ENCODE assay signal across 1 fruit fly cellular context in genomic region chr3L:16801499-16802452, dm6.
TF ChIP-seq lines count a peak whose summit lies in the region.

No protein-coding gene starts in this region.

TF ChIP-seq in whole organism, embryonic, 481 proteins besides CTCF, POLR2A, EP300 and RAD21 (continued from another document and continues in another):
- TF ChIP-seq ara (GFP tag; IDR thresholded peaks at IDR 0.05; lab: Robert Waterston, UW): no peak
- no peak for TF ChIP-seq kah (GFP tag; optimal IDR thresholded peaks at IDR 0.05; lab: Kevin White, UChicago)
- TF ChIP-seq CG7963 (GFP tag; IDR thresholded peaks at IDR 0.05; lab: Robert Waterston, UW; ENCODE audit: partially characterized antibody): no peak
- peak; percentile 17 for TF ChIP-seq CG2116 (GFP tag; optimal IDR thresholded peaks at IDR 0.05; lab: Kevin White, UChicago)
- no peak for TF ChIP-seq Bgb (GFP tag; IDR thresholded peaks at IDR 0.05; lab: Robert Waterston, UW; ENCODE audit: partially characterized antibody)
- no peak for TF ChIP-seq inv (GFP tag; IDR thresholded peaks at IDR 0.05; lab: Robert Waterston, UW; ENCODE audit: partially characterized antibody)
- no peak for TF ChIP-seq Awh (GFP tag; IDR thresholded peaks at IDR 0.05; lab: Robert Waterston, UW)
- TF ChIP-seq Vsx1 (GFP tag; optimal IDR thresholded peaks at IDR 0.05; lab: Kevin White, UChicago): no peak
- peak; percentile 46 for TF ChIP-seq tin (GFP tag; optimal IDR thresholded peaks at IDR 0.05; lab: Kevin White, UChicago)
- TF ChIP-seq ems (GFP tag; optimal IDR thresholded peaks at IDR 0.05; lab: Kevin White, UChicago): no peak
- TF ChIP-seq bigmax (GFP tag; optimal IDR thresholded peaks at IDR 0.05; lab: Kevin White, UChicago): no peak
- no peak for TF ChIP-seq CG8290 (GFP tag; optimal IDR thresholded peaks at IDR 0.05; lab: Kevin White, UChicago)
- peak in 1 of 2 experiments; percentile 27 for TF ChIP-seq CG8290 (tag; optimal IDR thresholded peaks at IDR 0.05; lab: Kevin White, UChicago)
- TF ChIP-seq CG14860 (GFP tag; IDR thresholded peaks at IDR 0.05; lab: Robert Waterston, UW; ENCODE audit: partially characterized antibody): no peak
- peak; percentile 97 for TF ChIP-seq D19B (GFP tag; optimal IDR thresholded peaks at IDR 0.05; lab: Kevin White, UChicago)
- TF ChIP-seq run (tag; optimal IDR thresholded peaks at IDR 0.05; lab: Kevin White, UChicago): no peak
- no peak for TF ChIP-seq CG3407 (GFP tag; optimal IDR thresholded peaks at IDR 0.05; lab: Kevin White, UChicago)
- TF ChIP-seq GATAe (GFP tag; conservative IDR thresholded peaks at IDR 0.05; lab: Robert Waterston, UW): no peak
- peak; percentile 20 for TF ChIP-seq CG15696 (tag; optimal IDR thresholded peaks at IDR 0.05; lab: Kevin White, UChicago)
- TF ChIP-seq Hey (tag; optimal IDR thresholded peaks at IDR 0.05; lab: Kevin White, UChicago): no peak
- no peak for TF ChIP-seq fd102C (GFP tag; optimal IDR thresholded peaks at IDR 0.05; lab: Kevin White, UChicago)
- peak; percentile 71 for TF ChIP-seq dmrt11E (tag; optimal IDR thresholded peaks at IDR 0.05; lab: Kevin White, UChicago)
- no peak; the same call in 1 of the 2 replicates for TF ChIP-seq CG4404 (GFP tag; IDR thresholded peaks at IDR 0.05; lab: Robert Waterston, UW)
- peak; percentile 26; the same call in 1 of the 2 replicates for TF ChIP-seq stc (GFP tag; IDR thresholded peaks at IDR 0.05; lab: Robert Waterston, UW)
- peak; percentile 40 for TF ChIP-seq al (GFP tag; IDR thresholded peaks at IDR 0.05; lab: Robert Waterston, UW)
- peak; percentile 61 for TF ChIP-seq CG10209 (GFP tag; optimal IDR thresholded peaks at IDR 0.05; lab: Kevin White, UChicago)
- peak in 1 of 2 experiments; percentile 34 for TF ChIP-seq Hr78 (GFP tag; optimal IDR thresholded peaks at IDR 0.05; lab: Kevin White, UChicago)
- no peak for TF ChIP-seq Lhr (GFP tag; optimal IDR thresholded peaks at IDR 0.05; lab: Kevin White, UChicago)
- peak; percentile 32; the same call in 1 of the 2 replicates for TF ChIP-seq Rfx (GFP tag; IDR thresholded peaks at IDR 0.05; lab: Robert Waterston, UW)
- TF ChIP-seq Drgx (GFP tag; IDR thresholded peaks at IDR 0.05; lab: Robert Waterston, UW): no peak
- peak; percentile 49 for TF ChIP-seq unpg (GFP tag; optimal IDR thresholded peaks at IDR 0.05; lab: Kevin White, UChicago)
- no peak for TF ChIP-seq CG8388 (GFP tag; optimal IDR thresholded peaks at IDR 0.05; lab: Kevin White, UChicago)
- no peak for TF ChIP-seq Sry-β (GFP tag; optimal IDR thresholded peaks at IDR 0.05; lab: Kevin White, UChicago)
- TF ChIP-seq CG6683 (GFP tag; optimal IDR thresholded peaks at IDR 0.05; lab: Kevin White, UChicago): no peak
- no peak for TF ChIP-seq toy (GFP tag; IDR thresholded peaks at IDR 0.05; lab: Robert Waterston, UW)
- TF ChIP-seq CG6813 (GFP tag; optimal IDR thresholded peaks at IDR 0.05; lab: Kevin White, UChicago): no peak
- peak; percentile 32 for TF ChIP-seq CG6765 (GFP tag; optimal IDR thresholded peaks at IDR 0.05; lab: Kevin White, UChicago)
- no peak for TF ChIP-seq pan (optimal IDR thresholded peaks at IDR 0.05; lab: Kevin White, UChicago)
- TF ChIP-seq pan (GFP tag; optimal IDR thresholded peaks at IDR 0.05 in 1 of 2, IDR thresholded peaks at IDR 0.05 in 1 of 2): peak in 1 of 2 experiments; percentile 49
- no peak for TF ChIP-seq gcm2 (GFP tag; optimal IDR thresholded peaks at IDR 0.05; lab: Kevin White, UChicago)
- TF ChIP-seq cwo (GFP tag; optimal IDR thresholded peaks at IDR 0.05; lab: Kevin White, UChicago): peak; percentile 87
- peak; percentile 60 for TF ChIP-seq CoRest (tag; optimal IDR thresholded peaks at IDR 0.05; lab: Kevin White, UChicago)
- TF ChIP-seq CG9609 (GFP tag; optimal IDR thresholded peaks at IDR 0.05; lab: Kevin White, UChicago): no peak
- 0 out of 2 replicates have a peak, but pooled peaks have one; percentile 26 for TF ChIP-seq peb (GFP tag; IDR thresholded peaks at IDR 0.05; lab: Robert Waterston, UW)
- TF ChIP-seq hkb (optimal IDR thresholded peaks at IDR 0.05; lab: Kevin White, UChicago): no peak
- TF ChIP-seq hkb (GFP tag; IDR thresholded peaks at IDR 0.05; lab: Robert Waterston, UW): no peak; the same call in 1 of the 2 replicates
- no peak for TF ChIP-seq Gug (GFP tag; IDR thresholded peaks at IDR 0.05; lab: Robert Waterston, UW)
- peak; percentile 34 for TF ChIP-seq CG6654 (GFP tag; optimal IDR thresholded peaks at IDR 0.05; lab: Kevin White, UChicago)
- TF ChIP-seq CG13624 (GFP tag; optimal IDR thresholded peaks at IDR 0.05; lab: Kevin White, UChicago): peak; percentile 12
- TF ChIP-seq gce (GFP tag; IDR thresholded peaks at IDR 0.05; lab: Robert Waterston, UW): no peak
- no peak for TF ChIP-seq lov (optimal IDR thresholded peaks at IDR 0.05; lab: Kevin White, UChicago)
- TF ChIP-seq lov (GFP tag; IDR thresholded peaks at IDR 0.05; lab: Robert Waterston, UW): 0 out of 3 replicates have a peak, but pooled peaks have one; percentile 51
- peak; percentile 75 for TF ChIP-seq CG2120 (GFP tag; optimal IDR thresholded peaks at IDR 0.05; lab: Kevin White, UChicago)
- peak; percentile 61 for TF ChIP-seq sisA (GFP tag; IDR thresholded peaks at IDR 0.05; lab: Robert Waterston, UW)
- TF ChIP-seq gsb-n (tag; optimal IDR thresholded peaks at IDR 0.05; lab: Kevin White, UChicago): peak; percentile 33
- no peak for TF ChIP-seq vfl (GFP tag; optimal IDR thresholded peaks at IDR 0.05; lab: Kevin White, UChicago)
- peak; percentile 61 for TF ChIP-seq CG7556 (GFP tag; optimal IDR thresholded peaks at IDR 0.05; lab: Kevin White, UChicago)
- TF ChIP-seq CG10366 (GFP tag; IDR thresholded peaks at IDR 0.05; lab: Robert Waterston, UW): no peak
- TF ChIP-seq dpn (GFP tag; optimal IDR thresholded peaks at IDR 0.05; lab: Kevin White, UChicago): peak in 1 of 2 experiments; percentile 55
- no peak for TF ChIP-seq Opbp (GFP tag; IDR thresholded peaks at IDR 0.05; lab: Robert Waterston, UW; ENCODE audit: partially characterized antibody)
- TF ChIP-seq CG5245 (GFP tag; optimal IDR thresholded peaks at IDR 0.05; lab: Kevin White, UChicago): peak; percentile 53
- TF ChIP-seq trem (tag; optimal IDR thresholded peaks at IDR 0.05; lab: Kevin White, UChicago): no peak
- TF ChIP-seq CG17912 (GFP tag; optimal IDR thresholded peaks at IDR 0.05; lab: Kevin White, UChicago): no peak
- TF ChIP-seq CG11504 (tag; optimal IDR thresholded peaks at IDR 0.05; lab: Kevin White, UChicago): peak; percentile 70
- peak; percentile 65 for TF ChIP-seq CG7839 (tag; optimal IDR thresholded peaks at IDR 0.05; lab: Kevin White, UChicago)
- no peak for TF ChIP-seq Scr (GFP tag; IDR thresholded peaks at IDR 0.05; lab: Robert Waterston, UW; ENCODE audit: partially characterized antibody)
- no peak for TF ChIP-seq CG16813 (GFP tag; IDR thresholded peaks at IDR 0.05; lab: Robert Waterston, UW; ENCODE audit: partially characterized antibody)
- TF ChIP-seq sima (GFP tag; optimal IDR thresholded peaks at IDR 0.05; lab: Kevin White, UChicago): no peak
- TF ChIP-seq tio (GFP tag; optimal IDR thresholded peaks at IDR 0.05; lab: Kevin White, UChicago): peak; percentile 43
- TF ChIP-seq eve (GFP tag; optimal IDR thresholded peaks at IDR 0.05; lab: Kevin White, UChicago): peak in 1 of 2 experiments; percentile 12
- TF ChIP-seq caup (GFP tag; optimal IDR thresholded peaks at IDR 0.05; lab: Kevin White, UChicago; ENCODE audit: severe bottlenecking): peak; percentile 39
- TF ChIP-seq stwl (tag; optimal IDR thresholded peaks at IDR 0.05; lab: Kevin White, UChicago): no peak
- no peak for TF ChIP-seq CG3163 (GFP tag; optimal IDR thresholded peaks at IDR 0.05; lab: Kevin White, UChicago)
- no peak for TF ChIP-seq repo (GFP tag; optimal IDR thresholded peaks at IDR 0.05; lab: Kevin White, UChicago)
- TF ChIP-seq ci (GFP tag; IDR thresholded peaks at IDR 0.05; lab: Robert Waterston, UW): no peak
- no peak for TF ChIP-seq pita (GFP tag; optimal IDR thresholded peaks at IDR 0.05; lab: Kevin White, UChicago)
- peak; percentile 9; the same call in 1 of the 2 replicates for TF ChIP-seq ranshi (GFP tag; IDR thresholded peaks at IDR 0.05; lab: Robert Waterston, UW)
- no peak for TF ChIP-seq ash1 (GFP tag; optimal IDR thresholded peaks at IDR 0.05; lab: Kevin White, UChicago)
- no peak for TF ChIP-seq Ravus (GFP tag; IDR thresholded peaks at IDR 0.05; lab: Robert Waterston, UW)
- no peak; the same call in none of the 2 replicates for TF ChIP-seq HLH3B (GFP tag; IDR thresholded peaks at IDR 0.05; lab: Robert Waterston, UW)
- peak; percentile 25 for TF ChIP-seq CG15269 (tag; optimal IDR thresholded peaks at IDR 0.05; lab: Kevin White, UChicago)
- no peak for TF ChIP-seq CG33213 (GFP tag; optimal IDR thresholded peaks at IDR 0.05; lab: Kevin White, UChicago)
- TF ChIP-seq tll (GFP tag; optimal IDR thresholded peaks at IDR 0.05; lab: Kevin White, UChicago): no peak
- peak; percentile 29 for TF ChIP-seq Hmr (GFP tag; optimal IDR thresholded peaks at IDR 0.05; lab: Kevin White, UChicago)
- peak; percentile 49 for TF ChIP-seq Sox100B (GFP tag; optimal IDR thresholded peaks at IDR 0.05; lab: Kevin White, UChicago)
- TF ChIP-seq pum (GFP tag; optimal IDR thresholded peaks at IDR 0.05; lab: Kevin White, UChicago): no peak
- TF ChIP-seq pfk (GFP tag; optimal IDR thresholded peaks at IDR 0.05; lab: Kevin White, UChicago): no peak
- peak; percentile 28 for TF ChIP-seq lmd (GFP tag; IDR thresholded peaks at IDR 0.05; lab: Robert Waterston, UW)
- peak; percentile 56 for TF ChIP-seq Max (GFP tag; optimal IDR thresholded peaks at IDR 0.05; lab: Kevin White, UChicago)
- peak; percentile 22 for TF ChIP-seq Usf (GFP tag; optimal IDR thresholded peaks at IDR 0.05; lab: Kevin White, UChicago)
- peak; percentile 92 for TF ChIP-seq sens (GFP tag; lab: Kevin White, UChicago)
- TF ChIP-seq MESR4 (GFP tag; optimal IDR thresholded peaks at IDR 0.05; lab: Kevin White, UChicago): no peak
- no peak for TF ChIP-seq B-H2 (GFP tag; optimal IDR thresholded peaks at IDR 0.05; lab: Kevin White, UChicago)
- TF ChIP-seq Dip2 (GFP tag; IDR thresholded peaks at IDR 0.05; lab: Robert Waterston, UW): no peak
- no peak; the same call in 1 of the 2 replicates for TF ChIP-seq CG7372 (GFP tag; IDR thresholded peaks at IDR 0.05; lab: Robert Waterston, UW)
- peak; percentile 56 for TF ChIP-seq CG1602 (GFP tag; optimal IDR thresholded peaks at IDR 0.05; lab: Kevin White, UChicago)
- no peak for TF ChIP-seq tgo (GFP tag; IDR thresholded peaks at IDR 0.05; lab: Robert Waterston, UW)
- no peak for TF ChIP-seq insv (GFP tag; optimal IDR thresholded peaks at IDR 0.05; lab: Kevin White, UChicago)
- TF ChIP-seq trh (GFP tag; optimal IDR thresholded peaks at IDR 0.05; lab: Kevin White, UChicago): no peak
- TF ChIP-seq Sox102F (GFP tag; optimal IDR thresholded peaks at IDR 0.05; lab: Kevin White, UChicago): peak; percentile 60
- TF ChIP-seq jumu (GFP tag; optimal IDR thresholded peaks at IDR 0.05; lab: Kevin White, UChicago): no peak
- TF ChIP-seq tx (GFP tag; optimal IDR thresholded peaks at IDR 0.05; lab: Kevin White, UChicago): no peak
- no peak for TF ChIP-seq mld (GFP tag; IDR thresholded peaks at IDR 0.05; lab: Robert Waterston, UW; ENCODE audit: partially characterized antibody)
- TF ChIP-seq psq (GFP tag; optimal IDR thresholded peaks at IDR 0.05; lab: Kevin White, UChicago): no peak
- TF ChIP-seq Lim3 (GFP tag; IDR thresholded peaks at IDR 0.05; lab: Robert Waterston, UW): no peak
- no peak for TF ChIP-seq vnd (GFP tag; IDR thresholded peaks at IDR 0.05; lab: Robert Waterston, UW; ENCODE audit: partially characterized antibody)
- TF ChIP-seq bsh (GFP tag; optimal IDR thresholded peaks at IDR 0.05; lab: Kevin White, UChicago): peak in 1 of 2 experiments; percentile 78
- TF ChIP-seq CG31441 (GFP tag; IDR thresholded peaks at IDR 0.05; lab: Robert Waterston, UW): peak; percentile 76
- TF ChIP-seq Asciz (GFP tag; optimal IDR thresholded peaks at IDR 0.05; lab: Kevin White, UChicago): peak; percentile 65
- no peak for TF ChIP-seq slp2 (GFP tag; optimal IDR thresholded peaks at IDR 0.05; lab: Kevin White, UChicago)
- no peak for TF ChIP-seq da (GFP tag; optimal IDR thresholded peaks at IDR 0.05; lab: Kevin White, UChicago)
- peak; percentile 67 for TF ChIP-seq Med (GFP tag; lab: Kevin White, UChicago)
- no peak for TF ChIP-seq ap (GFP tag; IDR thresholded peaks at IDR 0.05; lab: Robert Waterston, UW)
- no peak for TF ChIP-seq ERR (GFP tag; optimal IDR thresholded peaks at IDR 0.05; lab: Kevin White, UChicago)
- TF ChIP-seq Ptx1 (GFP tag; IDR thresholded peaks at IDR 0.05; lab: Robert Waterston, UW): peak; percentile 53
- TF ChIP-seq CG11695 (GFP tag; IDR thresholded peaks at IDR 0.05; lab: Robert Waterston, UW): peak; percentile 73
- TF ChIP-seq Mad (GFP tag; optimal IDR thresholded peaks at IDR 0.05; lab: Kevin White, UChicago): peak; percentile 14
- no peak for TF ChIP-seq danr (GFP tag; IDR thresholded peaks at IDR 0.05; lab: Robert Waterston, UW)
- TF ChIP-seq nerfin-2 (GFP tag; IDR thresholded peaks at IDR 0.05; lab: Robert Waterston, UW; ENCODE audit: partially characterized antibody): no peak
- TF ChIP-seq CG18599 (GFP tag; optimal IDR thresholded peaks at IDR 0.05; lab: Kevin White, UChicago): peak; percentile 65
- TF ChIP-seq NC2α (GFP tag; optimal IDR thresholded peaks at IDR 0.05; lab: Kevin White, UChicago): no peak
- TF ChIP-seq Xrp1 (GFP tag; IDR thresholded peaks at IDR 0.05; lab: Robert Waterston, UW): peak; percentile 84
- peak; percentile 32 for TF ChIP-seq Six4 (GFP tag; optimal IDR thresholded peaks at IDR 0.05; lab: Kevin White, UChicago)
- no peak; the same call in 1 of the 2 replicates for TF ChIP-seq wdn (GFP tag; IDR thresholded peaks at IDR 0.05; lab: Robert Waterston, UW)
- TF ChIP-seq CG1647 (GFP tag; optimal IDR thresholded peaks at IDR 0.05; lab: Kevin White, UChicago): peak; percentile 8
- no peak for TF ChIP-seq Antp (GFP tag; optimal IDR thresholded peaks at IDR 0.05; lab: Kevin White, UChicago)
- TF ChIP-seq TFAM (GFP tag; optimal IDR thresholded peaks at IDR 0.05; lab: Kevin White, UChicago): no peak
- TF ChIP-seq Taf1 (GFP tag; IDR thresholded peaks at IDR 0.05; lab: Robert Waterston, UW): no peak
- no peak for TF ChIP-seq CG6854 (GFP tag; optimal IDR thresholded peaks at IDR 0.05; lab: Kevin White, UChicago)
- TF ChIP-seq rib (GFP tag; IDR thresholded peaks at IDR 0.05; lab: Robert Waterston, UW): no peak
- TF ChIP-seq sqz (GFP tag; optimal IDR thresholded peaks at IDR 0.05; lab: Kevin White, UChicago): no peak
- TF ChIP-seq Fer3 (tag; optimal IDR thresholded peaks at IDR 0.05; lab: Kevin White, UChicago): peak; percentile 50
- no peak for TF ChIP-seq h (optimal IDR thresholded peaks at IDR 0.05; lab: Kevin White, UChicago)
- TF ChIP-seq CG13296 (GFP tag; optimal IDR thresholded peaks at IDR 0.05; lab: Kevin White, UChicago): no peak
